Fruit fly (Drosophila melanogaster) whole organism, embryonic: ENCODE data around the gene lectin-21Cb.

Source experiments
- Atf3 ChIP-seq: fragments of 200-800 bp; sonication (Bioruptor generic); optimal IDR thresholded peaks from 3 replicates; lab custom pipeline; 2016; ENCODE audit warnings: missing biosample characterization, missing genetic modification characterization
- CG10147 ChIP-seq: fragments of 200-800 bp; sonication (Bioruptor generic); optimal IDR thresholded peaks from 2 replicates; lab custom pipeline; 2019; ENCODE audit warnings: missing biosample characterization, mild to moderate bottlenecking, missing genetic modification characterization, moderate library complexity
- CG12104 ChIP-seq: fragments of 200-800 bp; sonication (Bioruptor generic); optimal IDR thresholded peaks from 3 replicates; lab custom pipeline; 2016; ENCODE audit warnings: missing biosample characterization, missing genetic modification characterization
- CG12744 ChIP-seq: fragments of 200-800 bp; sonication (Bioruptor generic); optimal IDR thresholded peaks from 2 replicates; lab custom pipeline; 2016; ENCODE audit warnings: missing biosample characterization, missing genetic modification characterization
- CG15011 ChIP-seq: fragments of 200-800 bp; sonication (Bioruptor generic); optimal IDR thresholded peaks from 3 replicates; lab custom pipeline; 2018; ENCODE audit warnings: missing biosample characterization, mild to moderate bottlenecking, missing genetic modification characterization
- CG1647 ChIP-seq: fragments of 200-800 bp; sonication (Bioruptor generic); optimal IDR thresholded peaks from 3 replicates; lab custom pipeline; 2016; ENCODE audit warnings: missing biosample characterization, missing genetic modification characterization
- CG16863 ChIP-seq: fragments of 200-800 bp; sonication (Bioruptor generic); optimal IDR thresholded peaks from 3 replicates; lab custom pipeline; 2016; ENCODE audit warnings: missing biosample characterization, missing genetic modification characterization
- CG17802 ChIP-seq: fragments of 200-800 bp; sonication (Bioruptor generic); optimal IDR thresholded peaks from 2 replicates; lab custom pipeline; 2018; ENCODE audit warnings: missing biosample characterization, mild to moderate bottlenecking, missing genetic modification characterization, moderate library complexity
- CG1832 ChIP-seq: fragments of 200-800 bp; sonication (Bioruptor generic); optimal IDR thresholded peaks from 2 replicates; lab custom pipeline; 2017; ENCODE audit warnings: missing biosample characterization, mild to moderate bottlenecking, missing genetic modification characterization, inconsistent platforms
- CG30431 ChIP-seq: fragments of 200-800 bp; sonication (Bioruptor generic); optimal IDR thresholded peaks from 2 replicates; lab custom pipeline; 2017; ENCODE audit warnings: missing biosample characterization, missing genetic modification characterization
- CG3995 ChIP-seq: fragments of 200-800 bp; sonication (Bioruptor generic); optimal IDR thresholded peaks from 3 replicates; lab custom pipeline; 2016; ENCODE audit warnings: missing biosample characterization, missing genetic modification characterization
- CG43689 ChIP-seq: fragments of 200-800 bp; sonication (Bioruptor generic); IDR thresholded peaks from 2 replicates; pipeline ENCODE4 v1.3.6; 2022; ENCODE audit warnings: missing biosample characterization, missing genetic modification characterization
- CG5180 ChIP-seq: fragments of 200-800 bp; sonication (Bioruptor generic); optimal IDR thresholded peaks from 3 replicates; lab custom pipeline; 2017; ENCODE audit warnings: missing biosample characterization, missing genetic modification characterization, mild to moderate bottlenecking, moderate library complexity, missing genetic modification reagents
- CG6254 ChIP-seq: fragments of 200-800 bp; sonication (Bioruptor generic); optimal IDR thresholded peaks from 3 replicates; lab custom pipeline; 2017; ENCODE audit warnings: mild to moderate bottlenecking, missing biosample characterization, missing genetic modification reagents, missing genetic modification characterization
- CG6272 ChIP-seq: fragments of 200-800 bp; sonication (Bioruptor generic); IDR thresholded peaks from 2 replicates; pipeline ENCODE4 v1.3.6; 2022; ENCODE audit warnings: missing biosample characterization, missing genetic modification characterization
- CG7786 ChIP-seq: fragments of 200-800 bp; sonication (Bioruptor generic); optimal IDR thresholded peaks from 2 replicates; lab custom pipeline; 2016; ENCODE audit warnings: missing biosample characterization, missing genetic modification characterization
- CG8290 ChIP-seq, 3 experiments: fragments of 200-800 bp; sonication (Bioruptor generic); optimal IDR thresholded peaks; 2 replicates each; lab custom pipeline; 2016 to 2019; ENCODE audit warnings: missing biosample characterization in 3 of 3, missing genetic modification characterization in 3 of 3, mild to moderate bottlenecking in 2 of 3, moderate library complexity in 1 of 3
- CoRest ChIP-seq: fragments of 200-800 bp; sonication (Bioruptor generic); optimal IDR thresholded peaks from 3 replicates; lab custom pipeline; 2018; ENCODE audit warnings: missing biosample characterization, mild to moderate bottlenecking, missing genetic modification characterization, moderate library complexity
- Dbx ChIP-seq: fragments of 200-800 bp; sonication (Bioruptor generic); IDR thresholded peaks from 3 replicates; pipeline ENCODE4 v1.3.6; 2022; ENCODE audit warnings: missing biosample characterization, missing genetic modification characterization
- Doc3 ChIP-seq: fragments of 200-800 bp; sonication (Bioruptor generic); IDR thresholded peaks from 3 replicates; pipeline ENCODE4 v1.3.6; 2022; ENCODE audit warnings: missing biosample characterization, missing genetic modification characterization; ENCODE audit not compliant: partially characterized antibody
- E2f2 ChIP-seq: fragments of 200-800 bp; sonication (Bioruptor generic); IDR thresholded peaks from 2 replicates; pipeline ENCODE4 v1.3.6; 2022; ENCODE audit warnings: missing biosample characterization, missing genetic modification characterization
- Ets65A ChIP-seq: fragments of 200-800 bp; sonication (Bioruptor generic); peaks from one replicate; lab custom pipeline; 2016; ENCODE audit warnings: missing biosample characterization, missing genetic modification characterization
- Hey ChIP-seq: fragments of 200-800 bp; sonication (Bioruptor generic); optimal IDR thresholded peaks from 3 replicates; lab custom pipeline; 2018; ENCODE audit warnings: missing biosample characterization, mild to moderate bottlenecking, missing genetic modification characterization
- HmgD ChIP-seq: fragments of 200-800 bp; sonication (Bioruptor generic); optimal IDR thresholded peaks from 3 replicates; lab custom pipeline; 2016; ENCODE audit warnings: missing biosample characterization, missing genetic modification characterization
- Hr51 ChIP-seq, 2 experiments: fragments of 200-800 bp; sonication (Bioruptor generic); optimal IDR thresholded peaks; 2 replicates in 1 of 2; 3 replicates in 1 of 2; lab custom pipeline; 2016 to 2018; ENCODE audit warnings: missing biosample characterization in 2 of 2, missing genetic modification characterization in 2 of 2, mild to moderate bottlenecking in 1 of 2, moderate library complexity in 1 of 2
- Med ChIP-seq: fragments of 200-800 bp; sonication (Bioruptor generic); peaks from one replicate; lab custom pipeline; 2016; ENCODE audit warnings: missing biosample characterization, missing genetic modification characterization, mild to moderate bottlenecking, inconsistent platforms, moderate library complexity
- Mrtf ChIP-seq: fragments of 200-800 bp; sonication (Bioruptor generic); IDR thresholded peaks from 3 replicates; pipeline ENCODE4 v1.3.6; 2022; ENCODE audit warnings: missing biosample characterization, missing genetic modification characterization
- Nf-YA ChIP-seq: fragments of 200-800 bp; sonication (Bioruptor generic); IDR thresholded peaks from 2 replicates; pipeline ENCODE4 v1.3.6; 2022; ENCODE audit warnings: missing biosample characterization, missing genetic modification characterization
- Nf-YB ChIP-seq: fragments of 200-800 bp; sonication (Bioruptor generic); optimal IDR thresholded peaks from 3 replicates; lab custom pipeline; 2019; ENCODE audit warnings: missing biosample characterization, mild to moderate bottlenecking, missing genetic modification characterization, moderate library complexity
- Nf-YC ChIP-seq: fragments of 200-800 bp; optimal IDR thresholded peaks from 3 replicates; lab custom pipeline; 2019; ENCODE audit warnings: missing biosample characterization, mild to moderate bottlenecking, missing genetic modification characterization, moderate library complexity
- Tbp ChIP-seq: fragments of >200 bp; optimal IDR thresholded peaks from 2 replicates; lab custom pipeline; 2018; ENCODE audit warnings: missing biosample characterization, missing genetic modification characterization
- Trl ChIP-seq, 3 experiments: fragments of >200 bp in 2 of 3; fragments of 200-800 bp in 1 of 3; sonication (Bioruptor generic) in 1 of 3; optimal IDR thresholded peaks; 2 replicates in 1 of 3; 3 replicates in 2 of 3; lab custom pipeline; 2016 to 2017; ENCODE audit warnings: missing biosample characterization in 1 of 3, missing genetic modification characterization in 1 of 3
- chinmo ChIP-seq: fragments of 200-800 bp; sonication (Bioruptor generic); IDR thresholded peaks from 4 replicates; pipeline ENCODE4 v1.3.6; 2022; ENCODE audit warnings: missing biosample characterization, missing genetic modification characterization; ENCODE audit not compliant: partially characterized antibody
- crol ChIP-seq: fragments of 200-800 bp; sonication (Bioruptor generic); IDR thresholded peaks from 2 replicates; pipeline ENCODE4 v1.3.6; 2022; ENCODE audit warnings: missing biosample characterization, missing genetic modification characterization
- ems ChIP-seq: fragments of 200-800 bp; sonication (Bioruptor generic); optimal IDR thresholded peaks from 3 replicates; lab custom pipeline; 2016; ENCODE audit warnings: missing biosample characterization, missing genetic modification characterization
- ewg ChIP-seq: fragments of 200-800 bp; sonication (Bioruptor generic); optimal IDR thresholded peaks from 3 replicates; lab custom pipeline; 2017; ENCODE audit warnings: mild to moderate bottlenecking, missing biosample characterization, missing genetic modification reagents, missing genetic modification characterization
- hbn ChIP-seq: fragments of 200-800 bp; sonication (Bioruptor generic); IDR thresholded peaks from 2 replicates; pipeline ENCODE4 v1.3.6; 2022; ENCODE audit warnings: missing biosample characterization, missing genetic modification characterization; ENCODE audit not compliant: partially characterized antibody
- jumu ChIP-seq: fragments of 200-800 bp; sonication (Bioruptor generic); optimal IDR thresholded peaks from 3 replicates; lab custom pipeline; 2016; ENCODE audit warnings: missing biosample characterization, missing genetic modification characterization
- kni ChIP-seq: fragments of 200-800 bp; sonication (Bioruptor generic); optimal IDR thresholded peaks from 3 replicates; lab custom pipeline; 2017; ENCODE audit warnings: mild to moderate bottlenecking, missing biosample characterization, missing genetic modification reagents, missing genetic modification characterization
- lov ChIP-seq, 2 experiments: fragments of 200-800 bp in 1 of 2; fragments of >200 bp in 1 of 2; sonication (Bioruptor generic) in 1 of 2; IDR thresholded peaks in 1 of 2; optimal IDR thresholded peaks in 1 of 2; 2 replicates in 1 of 2; 3 replicates in 1 of 2; pipeline versions ENCODE4 v1.3.6 to Lab custom; 2017 to 2022; ENCODE audit warnings: missing biosample characterization in 1 of 2, missing genetic modification characterization in 1 of 2
- pum ChIP-seq: fragments of 200-800 bp; sonication (Bioruptor generic); optimal IDR thresholded peaks from 2 replicates; lab custom pipeline; 2016; ENCODE audit warnings: missing biosample characterization, missing genetic modification characterization
- schlank ChIP-seq: fragments of 200-800 bp; sonication (Bioruptor generic); optimal IDR thresholded peaks from 2 replicates; lab custom pipeline; 2018; ENCODE audit warnings: missing biosample characterization, mild to moderate bottlenecking, missing genetic modification characterization
- scrt ChIP-seq: fragments of 200-800 bp; sonication (Bioruptor generic); optimal IDR thresholded peaks from 2 replicates; lab custom pipeline; 2018; ENCODE audit warnings: missing biosample characterization, mild to moderate bottlenecking, missing genetic modification characterization, moderate library complexity
- sens ChIP-seq: fragments of 200-800 bp; sonication (Bioruptor generic); peaks from one replicate; lab custom pipeline; 2016; ENCODE audit warnings: missing biosample characterization, missing genetic modification characterization
- sisA ChIP-seq: fragments of 200-800 bp; sonication (Bioruptor generic); IDR thresholded peaks from 2 replicates; pipeline ENCODE4 v1.3.6; 2022; ENCODE audit warnings: missing biosample characterization, missing genetic modification characterization
- slbo ChIP-seq: fragments of 200-800 bp; sonication (Bioruptor generic); IDR thresholded peaks from 2 replicates; pipeline ENCODE4 v1.3.6; 2022; ENCODE audit warnings: missing biosample characterization, missing genetic modification characterization
- slou ChIP-seq: fragments of 200-800 bp; sonication (Bioruptor generic); optimal IDR thresholded peaks from 3 replicates; lab custom pipeline; 2016; ENCODE audit warnings: missing biosample characterization, missing genetic modification characterization
- so ChIP-seq: fragments of 200-800 bp; sonication (Bioruptor generic); IDR thresholded peaks from 3 replicates; pipeline ENCODE4 v1.3.6; 2022; ENCODE audit warnings: missing biosample characterization, missing genetic modification characterization
- yki ChIP-seq: fragments of >200 bp; optimal IDR thresholded peaks from 3 replicates; lab custom pipeline; 2018
- z ChIP-seq: fragments of 200-800 bp; sonication (Bioruptor generic); IDR thresholded peaks from 3 replicates; pipeline ENCODE4 v1.3.6; 2022; ENCODE audit warnings: missing biosample characterization, missing genetic modification characterization

Gene lectin-21Cb

dm6 chr2L:594635-595384 is 26.2 kb downstream of the lectin-21Cb start, which contains the start of gene Gsc (continued):
- TF ChIP-seq Doc3 (GFP tag; lab: Robert Waterston, UW) (0 out of 3 replicates have a peak, but pooled peaks have one; percentile 14), CG43689 (GFP tag; lab: Robert Waterston, UW) (no peak), CG7786 (GFP tag; lab: Kevin White, UChicago) (no peak), hbn (GFP tag; lab: Robert Waterston, UW) (0 out of 2 replicates have a peak, but pooled peaks have one; percentile 17), CG16863 (GFP tag; lab: Kevin White, UChicago) (no peak), HmgD (no peak), scrt (GFP tag; lab: Kevin White, UChicago) (no peak), ewg (peak; percentile 48), Hey (no peak), chinmo (GFP tag; lab: Robert Waterston, UW) (0 out of 4 replicates have a peak, but pooled peaks have one; percentile 28), Trl (optimal IDR thresholded peaks at IDR 0.05; lab: Kevin White, UChicago) (peak; percentile 78 to 97), Trl (GFP tag; optimal IDR thresholded peaks at IDR 0.05; lab: Kevin White, UChicago) (no peak), pum (GFP tag; lab: Kevin White, UChicago) (no peak), ems (GFP tag; lab: Kevin White, UChicago) (no peak), Nf-YA (GFP tag; lab: Robert Waterston, UW) (peak; percentile 70), Tbp (GFP tag; lab: Kevin White, UChicago) (no peak), CG3995 (GFP tag; lab: Kevin White, UChicago) (no peak), yki (lab: Kevin White, UChicago) (peak; percentile 63), Ets65A (GFP tag; lab: Kevin White, UChicago) (peak; percentile 87), lov (optimal IDR thresholded peaks at IDR 0.05; lab: Kevin White, UChicago) (no peak), lov (GFP tag; IDR thresholded peaks at IDR 0.05; lab: Robert Waterston, UW) (no peak), crol (peak; percentile 24), kni (GFP tag; lab: Kevin White, UChicago) (peak; percentile 48), sens (peak; percentile 27), CG12744 (GFP tag; lab: Kevin White, UChicago) (no peak), so (no peak), CG12104 (GFP tag; lab: Kevin White, UChicago) (no peak), CoRest (tag; lab: Kevin White, UChicago) (peak; percentile 32), CG5180 (GFP tag; lab: Kevin White, UChicago) (no peak), CG1832 (peak; percentile 93), CG17802 (no peak), Nf-YC (tag; lab: Kevin White, UChicago) (peak; percentile 98), Med (no peak), Atf3 (no peak), CG8290 (GFP tag; optimal IDR thresholded peaks at IDR 0.05; lab: Kevin White, UChicago) (no peak), CG8290 (tag; optimal IDR thresholded peaks at IDR 0.05; lab: Kevin White, UChicago) (no peak), Dbx (GFP tag; lab: Robert Waterston, UW) (no peak), z (GFP tag; lab: Robert Waterston, UW) (no peak), jumu (GFP tag; lab: Kevin White, UChicago) (no peak)

- no peak for TF ChIP-seq CG30431 (GFP tag; lab: Kevin White, UChicago)
- TF ChIP-seq CG6272 = no peak
- no peak for TF ChIP-seq CG17802
- TF ChIP-seq CG6254 (GFP tag; lab: Kevin White, UChicago) = no peak
- no peak for TF ChIP-seq sisA (GFP tag; lab: Robert Waterston, UW)
- TF ChIP-seq E2f2 (GFP tag; lab: Robert Waterston, UW) = no peak
- TF ChIP-seq CG10147 (GFP tag; lab: Kevin White, UChicago) = no peak
- no peak for TF ChIP-seq Nf-YB (GFP tag; lab: Kevin White, UChicago)
- no peak for TF ChIP-seq slou (GFP tag; lab: Kevin White, UChicago)
- TF ChIP-seq Mrtf = 0 out of 3 replicates have a peak, but pooled peaks have one; percentile 13
- no peak for TF ChIP-seq Atf3
- no peak for TF ChIP-seq CG15011 (GFP tag; lab: Kevin White, UChicago)
- TF ChIP-seq Hr51 (GFP tag; optimal IDR thresholded peaks at IDR 0.05; lab: Kevin White, UChicago) = no peak
- TF ChIP-seq CG1647 (GFP tag; lab: Kevin White, UChicago) = no peak
- 0 out of 2 replicates have a peak, but pooled peaks have one; percentile 13 for TF ChIP-seq slbo (GFP tag; lab: Robert Waterston, UW)
- TF ChIP-seq schlank = no peak
Observed at dm6 chr2L:594048-594447, 27.0 kb downstream of the lectin-21Cb start.
